Worm (Caenorhabditis elegans) whole organism, L3 larva: ENCODE results near the gene vamp-8.

Experiments used
- ama-1 ChIP-seq: fragments of 150-350 bp; optimal IDR thresholded peaks from 2 replicates; lab custom pipeline; 2018
- ceh-16 ChIP-seq: sonication (generic microtip); optimal IDR thresholded peaks from 2 replicates; lab custom pipeline; 2017; ENCODE audit warnings: missing biosample characterization, missing genetic modification characterization
- lin-39 ChIP-seq: fragments of 150-350 bp; optimal IDR thresholded peaks from 2 replicates; lab custom pipeline; 2018; ENCODE audit warnings: missing biosample characterization, missing genetic modification reagents, missing genetic modification characterization
- lsy-12 ChIP-seq: sonication (generic microtip); optimal IDR thresholded peaks from 2 replicates; lab custom pipeline; 2016; ENCODE audit warnings: mild to moderate bottlenecking, missing genetic modification characterization, missing compliant biosample characterization
- nhr-11 ChIP-seq: fragments of 150-350 bp; optimal IDR thresholded peaks from 2 replicates; lab custom pipeline; 2014; ENCODE audit warnings: missing biosample characterization, missing genetic modification characterization
- nhr-23 ChIP-seq: fragments of 150-350 bp; optimal IDR thresholded peaks from 2 replicates; lab custom pipeline; 2014; ENCODE audit warnings: missing biosample characterization, missing genetic modification reagents, missing genetic modification characterization
- nhr-25 ChIP-seq: sonication (generic microtip); optimal IDR thresholded peaks from 2 replicates; lab custom pipeline; 2017; ENCODE audit warnings: missing biosample characterization, missing genetic modification characterization
- pqm-1 ChIP-seq: fragments of 150-350 bp; optimal IDR thresholded peaks from 2 replicates; lab custom pipeline; 2017; ENCODE audit warnings: missing biosample characterization, missing genetic modification characterization, inconsistent platforms
- ztf-11 ChIP-seq: fragments of 150-350 bp; optimal IDR thresholded peaks from 2 replicates; lab custom pipeline; 2014; ENCODE audit warnings: missing biosample characterization, missing genetic modification characterization

- no peak for TF ChIP-seq nhr-11 (tag; lab: Kevin White, UChicago)
- TF ChIP-seq lsy-12 (tag; lab: Kevin White, UChicago): no peak
- TF ChIP-seq nhr-25 (tag; lab: Kevin White, UChicago): no peak
- no peak for TF ChIP-seq lin-39 (tag; lab: Kevin White, UChicago)
- TF ChIP-seq ceh-16 (tag; lab: Kevin White, UChicago): no peak
- no peak for TF ChIP-seq pqm-1
- no peak for TF ChIP-seq nhr-23 (tag; lab: Kevin White, UChicago)
- TF ChIP-seq ama-1 (lab: Kevin White, UChicago): no peak
- TF ChIP-seq ztf-11 (tag; lab: Kevin White, UChicago): no peak
Measured at ce11 chrIV:13880803-13881202, 15.8 kb upstream of the vamp-8 start.
